Worm (Caenorhabditis elegans) whole organism, L4 larva: ENCODE data around the gene Y47D3A.31.
"Not testable (repeated sequence)": the region's sequence is repeated elsewhere in the genome, so short reads cannot be mapped to it uniquely, and the experiment has no call there.

Experiments
- D1046.2 ChIP-seq: fragments of 200-800 bp; sonication (Bioruptor generic); IDR thresholded peaks from 2 replicates; pipeline ENCODE4 v1.3.6; 2022; ENCODE audit warnings: missing genetic modification characterization, missing compliant biosample characterization
- F49E8.2 ChIP-seq: sonication (generic microtip); optimal IDR thresholded peaks from 2 replicates; lab custom pipeline; 2016; ENCODE audit warnings: missing compliant biosample characterization, mild to moderate bottlenecking, missing genetic modification characterization, borderline replicate concordance
- T20F7.1 ChIP-seq: fragments of 200-800 bp; sonication (Bioruptor generic); optimal IDR thresholded peaks from 2 replicates; lab custom pipeline; 2018; ENCODE audit warnings: mild to moderate bottlenecking, missing genetic modification characterization, missing compliant biosample characterization
- Y105C5A.15 ChIP-seq: fragments of 200-800 bp; sonication (Bioruptor generic); IDR thresholded peaks from 2 replicates; pipeline ENCODE4 v1.3.6; 2022; ENCODE audit warnings: missing genetic modification characterization, missing compliant biosample characterization
- Y48G9A.11 ChIP-seq: fragments of 200-800 bp; sonication (Bioruptor generic); IDR thresholded peaks from 2 replicates; pipeline ENCODE4 v1.3.6; 2022; ENCODE audit warnings: missing genetic modification reagents, missing genetic modification characterization, missing compliant biosample characterization
- Y5F2A.4 ChIP-seq: fragments of 200-800 bp; sonication (Bioruptor generic); optimal IDR thresholded peaks from 2 replicates; lab custom pipeline; 2018; ENCODE audit warnings: mild to moderate bottlenecking, missing genetic modification characterization, missing compliant biosample characterization
- Y75B8A.6 ChIP-seq: fragments of 200-800 bp; sonication (Bioruptor generic); IDR thresholded peaks from 2 replicates; pipeline ENCODE4 v1.3.6; 2022; ENCODE audit warnings: missing genetic modification reagents, missing genetic modification characterization, missing compliant biosample characterization
- ZK337.2 ChIP-seq: fragments of 200-800 bp; sonication (Bioruptor generic); IDR thresholded peaks from 2 replicates; pipeline ENCODE4 v1.3.6; 2022; ENCODE audit warnings: missing genetic modification reagents, missing genetic modification characterization, missing compliant biosample characterization
- aha-1 ChIP-seq: fragments of 150-350 bp; peaks from one replicate; lab custom pipeline; 2014; ENCODE audit warnings: missing biosample characterization, missing genetic modification characterization
- aly-2 ChIP-seq: sonication (generic microtip); optimal IDR thresholded peaks from 2 replicates; lab custom pipeline; 2018; ENCODE audit warnings: missing biosample characterization, missing genetic modification characterization
- arid-1 ChIP-seq: fragments of 200-800 bp; sonication (Bioruptor generic); conservative IDR thresholded peaks from 2 replicates; pipeline ENCODE4 v1.3.6; 2022; ENCODE audit warnings: missing genetic modification reagents, missing genetic modification characterization, missing compliant biosample characterization
- ceh-20 ChIP-seq: fragments of 200-800 bp; sonication (Bioruptor generic); IDR thresholded peaks from 2 replicates; pipeline ENCODE4 v1.3.6; 2022; ENCODE audit warnings: missing genetic modification reagents, missing genetic modification characterization, missing compliant biosample characterization
- ceh-28 ChIP-seq: fragments of 150-350 bp; optimal IDR thresholded peaks from 2 replicates; lab custom pipeline; 2014; ENCODE audit warnings: missing biosample characterization, missing genetic modification reagents, missing genetic modification characterization
- ceh-44 ChIP-seq: fragments of 200-800 bp; sonication (Bioruptor generic); IDR thresholded peaks from 2 replicates; pipeline ENCODE4 v1.3.6; 2022; ENCODE audit warnings: missing genetic modification reagents, missing genetic modification characterization, missing compliant biosample characterization
- ceh-62 ChIP-seq: sonication (generic microtip); optimal IDR thresholded peaks from 2 replicates; lab custom pipeline; 2017; ENCODE audit warnings: missing biosample characterization, missing genetic modification characterization
- daf-19 ChIP-seq: fragments of 200-800 bp; sonication (Bioruptor generic); conservative IDR thresholded peaks from 2 replicates; pipeline ENCODE4 v1.3.6; 2022; ENCODE audit warnings: missing genetic modification characterization, missing compliant biosample characterization
- dmd-8 ChIP-seq: fragments of 200-800 bp; sonication (Bioruptor generic); IDR thresholded peaks from 2 replicates; pipeline ENCODE4 v1.3.6; 2022; ENCODE audit warnings: missing genetic modification characterization, missing compliant biosample characterization
- dpl-1 ChIP-seq: fragments of 150-350 bp; optimal IDR thresholded peaks from 2 replicates; lab custom pipeline; 2014; ENCODE audit warnings: missing biosample characterization, missing genetic modification reagents, missing genetic modification characterization
- fkh-10 ChIP-seq: fragments of 150-350 bp; optimal IDR thresholded peaks from 2 replicates; lab custom pipeline; 2014; ENCODE audit warnings: missing biosample characterization, missing genetic modification reagents, missing genetic modification characterization
- fos-1 ChIP-seq: fragments of 150-350 bp; optimal IDR thresholded peaks from 2 replicates; lab custom pipeline; 2014; ENCODE audit warnings: missing biosample characterization, missing genetic modification characterization
- hlh-11 ChIP-seq: fragments of 200-800 bp; sonication (Bioruptor generic); optimal IDR thresholded peaks from 2 replicates; lab custom pipeline; 2018; ENCODE audit warnings: mild to moderate bottlenecking, missing genetic modification characterization, missing compliant biosample characterization
- hlh-30 ChIP-seq: sonication (generic microtip); optimal IDR thresholded peaks from 2 replicates; lab custom pipeline; 2017; ENCODE audit warnings: antibody characterized with exemption, mild to moderate bottlenecking, missing genetic modification characterization, missing compliant biosample characterization; ENCODE audit not compliant: insufficient read depth
- hmg-1.1 ChIP-seq: fragments of 200-800 bp; sonication (Bioruptor generic); IDR thresholded peaks from 2 replicates; pipeline ENCODE4 v1.3.6; 2022; ENCODE audit warnings: missing genetic modification reagents, missing genetic modification characterization, missing compliant biosample characterization
- lim-7 ChIP-seq: fragments of 200-800 bp; sonication (Bioruptor generic); IDR thresholded peaks from 2 replicates; pipeline ENCODE4 v1.3.6; 2022; ENCODE audit warnings: missing genetic modification characterization, missing compliant biosample characterization
- lin-15B ChIP-seq: fragments of 150-350 bp; sonication (generic microtip); optimal IDR thresholded peaks from 3 replicates; lab custom pipeline; 2014; ENCODE audit warnings: missing biosample characterization, missing genetic modification characterization
- lin-29 ChIP-seq: fragments of 200-800 bp; sonication (Bioruptor generic); IDR thresholded peaks from 2 replicates; pipeline ENCODE4 v1.3.6; 2022; ENCODE audit warnings: missing genetic modification reagents, missing genetic modification characterization, missing compliant biosample characterization
- lin-38 ChIP-seq: fragments of 200-800 bp; sonication (Bioruptor generic); IDR thresholded peaks from 2 replicates; pipeline ENCODE4 v1.3.6; 2022; ENCODE audit warnings: missing genetic modification reagents, missing genetic modification characterization, missing compliant biosample characterization
- mdl-1 ChIP-seq, 2 experiments: fragments of 150-350 bp in 1 of 2; sonication (generic microtip) in 1 of 2; optimal IDR thresholded peaks; 2 replicates each; lab custom pipeline; 2014 to 2017; ENCODE audit warnings: missing biosample characterization in 2 of 2, missing genetic modification characterization in 2 of 2
- mxl-2 ChIP-seq: fragments of 200-800 bp; sonication (Bioruptor generic); conservative IDR thresholded peaks from 2 replicates; pipeline ENCODE4 v1.3.6; 2022; ENCODE audit warnings: missing genetic modification reagents, missing genetic modification characterization, missing compliant biosample characterization
- nhr-102 ChIP-seq: sonication (generic microtip); optimal IDR thresholded peaks from 2 replicates; lab custom pipeline; 2016; ENCODE audit warnings: mild to moderate bottlenecking, missing genetic modification characterization, moderate library complexity, missing compliant biosample characterization
- nhr-25 ChIP-seq: sonication (generic microtip); optimal IDR thresholded peaks from 2 replicates; lab custom pipeline; 2017; ENCODE audit warnings: missing genetic modification characterization, mild to moderate bottlenecking, missing compliant biosample characterization, antibody characterized with exemption, moderate library complexity, borderline replicate concordance; ENCODE audit not compliant: insufficient read depth
- nhr-42 ChIP-seq: fragments of 200-800 bp; sonication (Bioruptor generic); IDR thresholded peaks from 2 replicates; pipeline ENCODE4 v1.3.6; 2022; ENCODE audit warnings: missing genetic modification characterization, missing compliant biosample characterization
- nhr-6 ChIP-seq: fragments of 150-350 bp; optimal IDR thresholded peaks from 2 replicates; lab custom pipeline; 2014; ENCODE audit warnings: missing biosample characterization, missing genetic modification characterization
- pha-4 ChIP-seq, 2 experiments: fragments of 150-350 bp in 1 of 2; fragments of 200-800 bp in 1 of 2; sonication (Bioruptor generic) in 1 of 2; IDR thresholded peaks in 1 of 2; optimal IDR thresholded peaks in 1 of 2; 2 replicates each; pipeline versions ENCODE4 v1.3.6 to Lab custom; 2014 to 2022; ENCODE audit warnings: missing genetic modification characterization in 2 of 2, missing genetic modification reagents in 2 of 2, missing biosample characterization in 1 of 2, missing compliant biosample characterization in 1 of 2
- saeg-2 ChIP-seq: fragments of 200-800 bp; sonication (Bioruptor generic); IDR thresholded peaks from 2 replicates; pipeline ENCODE4 v1.3.6; 2022; ENCODE audit warnings: missing genetic modification reagents, missing genetic modification characterization, missing compliant biosample characterization
- set-16 ChIP-seq: fragments of 200-800 bp; sonication (Bioruptor generic); IDR thresholded peaks from 2 replicates; pipeline ENCODE4 v1.3.6; 2022; ENCODE audit warnings: missing genetic modification reagents, missing genetic modification characterization, missing compliant biosample characterization
- spr-3 ChIP-seq: fragments of 200-800 bp; sonication (Bioruptor generic); optimal IDR thresholded peaks from 2 replicates; lab custom pipeline; 2018; ENCODE audit warnings: mild to moderate bottlenecking, missing genetic modification characterization, missing compliant biosample characterization
- tag-97 ChIP-seq: fragments of 200-800 bp; sonication (Bioruptor generic); IDR thresholded peaks from 2 replicates; pipeline ENCODE4 v1.3.6; 2022; ENCODE audit warnings: missing genetic modification characterization, missing compliant biosample characterization
- unc-130 ChIP-seq: sonication (generic microtip); optimal IDR thresholded peaks from 2 replicates; lab custom pipeline; 2016; ENCODE audit warnings: missing genetic modification reagents, missing genetic modification characterization, missing compliant biosample characterization
- vab-7 ChIP-seq: fragments of 200-800 bp; sonication (Bioruptor generic); IDR thresholded peaks from 2 replicates; pipeline ENCODE4 v1.3.6; 2022; ENCODE audit warnings: missing genetic modification reagents, missing genetic modification characterization, missing compliant biosample characterization
- zip-2 ChIP-seq: fragments of 150-350 bp; optimal IDR thresholded peaks from 2 replicates; lab custom pipeline; 2014; ENCODE audit warnings: missing biosample characterization, missing genetic modification characterization

Y47D3A.31 gene

ce11 chrIII:11131475-11131874, 25.5 kb downstream of the Y47D3A.31 start, which contains the start of gene pha-1:
Gene pha-1, plus strand, starts transcription at chrIII:11131775.
- not testable (repeated sequence) for TF ChIP-seq zip-2; tag-97; unc-130 (GFP tag; lab: Kevin White, UChicago)

- peak; percentile 0 for TF ChIP-seq ceh-28
- TF ChIP-seq aha-1 (tag; lab: Kevin White, UChicago) = peak; percentile 61
- no peak for TF ChIP-seq pha-4 (GFP tag; IDR thresholded peaks at IDR 0.05; lab: Robert Waterston, UW)
- TF ChIP-seq pha-4 (tag; optimal IDR thresholded peaks at IDR 0.05; lab: Kevin White, UChicago) = no peak
- TF ChIP-seq, all 104 proteins: peak for 2
Observed at ce11 chrIII:11129363-11129762, 27.6 kb downstream of the Y47D3A.31 start.

- TF ChIP-seq fkh-10 (GFP tag; lab: Kevin White, UChicago) = no peak
- no peak for TF ChIP-seq dpl-1 (GFP tag; lab: Kevin White, UChicago)
- no peak for TF ChIP-seq lin-15B (tag; lab: Kevin White, UChicago)
- no peak for TF ChIP-seq F49E8.2 (tag; lab: Kevin White, UChicago)
- TF ChIP-seq nhr-6 (tag; lab: Kevin White, UChicago) = no peak
- no peak for TF ChIP-seq nhr-25 (tag; lab: Kevin White, UChicago)
- TF ChIP-seq D1046.2 (GFP tag; lab: Robert Waterston, UW) = no peak
- no peak for TF ChIP-seq tag-97
- no peak for TF ChIP-seq ceh-44 (GFP tag; lab: Robert Waterston, UW)
- no peak for TF ChIP-seq aly-2 (tag; lab: Kevin White, UChicago)
- TF ChIP-seq nhr-102 (tag; lab: Kevin White, UChicago) = no peak
- TF ChIP-seq daf-19 (GFP tag; lab: Robert Waterston, UW) = no peak
- TF ChIP-seq Y75B8A.6 = no peak
- TF ChIP-seq Y5F2A.4 (GFP tag; lab: Kevin White, UChicago) = no peak
- TF ChIP-seq zip-2 = no peak
- no peak for TF ChIP-seq Y48G9A.11
- no peak for TF ChIP-seq nhr-42 (GFP tag; lab: Robert Waterston, UW)
Observed at ce11 chrIII:11127528-11127927, 29.5 kb downstream of the Y47D3A.31 start, which contains the start of gene Y48A6C.8. Gene Y48A6C.8, minus strand, starts transcription at chrIII:11127628.

- TF ChIP-seq nhr-102 (tag; lab: Kevin White, UChicago) = no peak
- no peak for TF ChIP-seq tag-97
- 0 out of 2 replicates have a peak, but pooled peaks have one; percentile 15 for TF ChIP-seq set-16
- no peak for TF ChIP-seq ceh-28
- TF ChIP-seq vab-7 = 0 out of 2 replicates have a peak, but pooled peaks have one; percentile 19
- TF ChIP-seq Y48G9A.11 = 0 out of 2 replicates have a peak, but pooled peaks have one; percentile 18
- TF ChIP-seq lin-38 (GFP tag; lab: Robert Waterston, UW) = peak; percentile 49
- TF ChIP-seq fos-1 (tag; lab: Kevin White, UChicago) = no peak
- TF ChIP-seq T20F7.1 = no peak
- TF ChIP-seq, all 104 proteins: peak for 4
Observed at ce11 chrIII:11123844-11124243, 33.2 kb downstream of the Y47D3A.31 start.

- TF ChIP-seq ZK337.2 (GFP tag; lab: Robert Waterston, UW) = no peak
- TF ChIP-seq saeg-2 (GFP tag; lab: Robert Waterston, UW) = no peak
- no peak for TF ChIP-seq ceh-20 (GFP tag; lab: Robert Waterston, UW)
- no peak for TF ChIP-seq dmd-8 (GFP tag; lab: Robert Waterston, UW)
- no peak for TF ChIP-seq mdl-1 (tag; optimal IDR thresholded peaks at IDR 0.05; lab: Kevin White, UChicago)
- 0 out of 2 replicates have a peak, but pooled peaks have one; percentile 43 for TF ChIP-seq arid-1 (GFP tag; lab: Robert Waterston, UW)
- no peak for TF ChIP-seq spr-3 (GFP tag; lab: Kevin White, UChicago)
- no peak for TF ChIP-seq lin-29
- no peak for TF ChIP-seq lim-7 (GFP tag; lab: Robert Waterston, UW)
- peak; percentile 79 for TF ChIP-seq T20F7.1
- TF ChIP-seq Y105C5A.15 (GFP tag; lab: Robert Waterston, UW) = no peak
- TF ChIP-seq ceh-62 (tag; lab: Kevin White, UChicago) = no peak
- TF ChIP-seq hlh-30 = peak; percentile 51
- TF ChIP-seq mxl-2 = no peak
- TF ChIP-seq vab-7 = 0 out of 2 replicates have a peak, but pooled peaks have one; percentile 40
- TF ChIP-seq daf-19 (GFP tag; lab: Robert Waterston, UW) = no peak
- TF ChIP-seq hlh-11 (tag; lab: Kevin White, UChicago) = peak; percentile 47
- peak; percentile 37 for TF ChIP-seq fkh-10 (GFP tag; lab: Kevin White, UChicago)
- peak; percentile 48 for TF ChIP-seq aha-1 (tag; lab: Kevin White, UChicago)
- 0 out of 2 replicates have a peak, but pooled peaks have one; percentile 42 for TF ChIP-seq hmg-1.1
- TF ChIP-seq aly-2 (tag; lab: Kevin White, UChicago) = no peak
Observed at ce11 chrIII:11119176-11119853, 37.7 kb downstream of the Y47D3A.31 start, which contains the start of the genes sup-35 and Y48A6C.4. Gene sup-35, minus strand, starts transcription at chrIII:11119226. Gene Y48A6C.4, plus strand, starts transcription at chrIII:11119803.
